Worm (Caenorhabditis elegans) whole organism, L4 larva: ENCODE measurements around the gene C35D10.1.

Source experiments
- F26F4.8 ChIP-seq: fragments of 200-800 bp; sonication (Bioruptor generic); conservative IDR thresholded peaks from 2 replicates; pipeline ENCODE4 v1.3.6; 2022; ENCODE audit warnings: missing genetic modification characterization, missing compliant biosample characterization
- F37D6.2 ChIP-seq: sonication (generic microtip); optimal IDR thresholded peaks from 2 replicates; lab custom pipeline; 2016; ENCODE audit warnings: mild to moderate bottlenecking, missing genetic modification characterization, missing compliant biosample characterization
- F44E2.7 ChIP-seq: fragments of 200-800 bp; sonication (Bioruptor generic); IDR thresholded peaks from 2 replicates; pipeline ENCODE4 v2.1.2; 2022; ENCODE audit warnings: missing genetic modification characterization, missing compliant biosample characterization
- R02D3.7 ChIP-seq: fragments of 150-350 bp; sonication (generic microtip); optimal IDR thresholded peaks from 3 replicates; lab custom pipeline; 2014; ENCODE audit warnings: missing biosample characterization, missing genetic modification characterization
- Y105C5A.15 ChIP-seq: fragments of 200-800 bp; sonication (Bioruptor generic); IDR thresholded peaks from 2 replicates; pipeline ENCODE4 v1.3.6; 2022; ENCODE audit warnings: missing genetic modification characterization, missing compliant biosample characterization
- ZK337.2 ChIP-seq: fragments of 200-800 bp; sonication (Bioruptor generic); IDR thresholded peaks from 2 replicates; pipeline ENCODE4 v1.3.6; 2022; ENCODE audit warnings: missing genetic modification reagents, missing genetic modification characterization, missing compliant biosample characterization
- ZK546.5 ChIP-seq, 2 experiments: sonication (generic microtip); optimal IDR thresholded peaks; 2 replicates each; lab custom pipeline; 2017; ENCODE audit warnings: missing biosample characterization in 2 of 2, missing genetic modification characterization in 2 of 2
- ceh-44 ChIP-seq: fragments of 200-800 bp; sonication (Bioruptor generic); IDR thresholded peaks from 2 replicates; pipeline ENCODE4 v1.3.6; 2022; ENCODE audit warnings: missing genetic modification reagents, missing genetic modification characterization, missing compliant biosample characterization
- daf-12 ChIP-seq: fragments of 150-350 bp; optimal IDR thresholded peaks from 2 replicates; lab custom pipeline; 2014; ENCODE audit warnings: missing biosample characterization, missing genetic modification reagents, missing genetic modification characterization
- daf-16 ChIP-seq, 3 experiments: sonication (generic microtip); optimal IDR thresholded peaks; 2 replicates each; lab custom pipeline; 2016 to 2017; ENCODE audit warnings: missing genetic modification characterization in 3 of 3, missing genetic modification reagents in 3 of 3, mild to moderate bottlenecking in 2 of 3, missing compliant biosample characterization in 2 of 3, missing biosample characterization in 1 of 3, moderate library complexity in 1 of 3
- daf-19 ChIP-seq: fragments of 200-800 bp; sonication (Bioruptor generic); conservative IDR thresholded peaks from 2 replicates; pipeline ENCODE4 v1.3.6; 2022; ENCODE audit warnings: missing genetic modification characterization, missing compliant biosample characterization
- dmd-6 ChIP-seq: fragments of 200-800 bp; sonication (Bioruptor generic); IDR thresholded peaks from 2 replicates; pipeline ENCODE4 v1.3.6; 2022; ENCODE audit warnings: missing genetic modification reagents, missing genetic modification characterization, missing compliant biosample characterization
- dpl-1 ChIP-seq: fragments of 150-350 bp; optimal IDR thresholded peaks from 2 replicates; lab custom pipeline; 2014; ENCODE audit warnings: missing biosample characterization, missing genetic modification reagents, missing genetic modification characterization
- hif-1 ChIP-seq, 2 experiments: sonication (generic microtip); optimal IDR thresholded peaks; 2 replicates each; lab custom pipeline; 2016 to 2017; ENCODE audit warnings: missing compliant biosample characterization in 2 of 2, missing genetic modification characterization in 2 of 2, missing genetic modification reagents in 2 of 2, missing genotype in 2 of 2, mild to moderate bottlenecking in 1 of 2
- lin-1 ChIP-seq: fragments of 200-800 bp; sonication (Bioruptor generic); IDR thresholded peaks from 2 replicates; pipeline ENCODE4 v1.3.6; 2022; ENCODE audit warnings: missing genetic modification reagents, missing genetic modification characterization, missing compliant biosample characterization
- lin-15B ChIP-seq: fragments of 150-350 bp; sonication (generic microtip); optimal IDR thresholded peaks from 3 replicates; lab custom pipeline; 2014; ENCODE audit warnings: missing biosample characterization, missing genetic modification characterization
- lir-3 ChIP-seq: sonication (generic microtip); optimal IDR thresholded peaks from 2 replicates; lab custom pipeline; 2016; ENCODE audit warnings: mild to moderate bottlenecking, missing genetic modification characterization, missing compliant biosample characterization
- lsy-2 ChIP-seq, 2 experiments: fragments of 150-350 bp in 1 of 2; sonication (generic microtip) in 1 of 2; optimal IDR thresholded peaks; 2 replicates each; lab custom pipeline; 2014 to 2017; ENCODE audit warnings: missing biosample characterization in 2 of 2, missing genetic modification characterization in 2 of 2
- madf-9 ChIP-seq: fragments of 200-800 bp; sonication (Bioruptor generic); conservative IDR thresholded peaks from 2 replicates; pipeline ENCODE4 v1.3.6; 2022; ENCODE audit warnings: missing genetic modification reagents, missing genetic modification characterization, missing compliant biosample characterization
- mdt-29 ChIP-seq: fragments of 200-800 bp; sonication (Bioruptor generic); IDR thresholded peaks from 2 replicates; pipeline ENCODE4 v1.3.6; 2022; ENCODE audit warnings: missing genetic modification reagents, missing genetic modification characterization, missing compliant biosample characterization
- mes-2 ChIP-seq: sonication (generic microtip); optimal IDR thresholded peaks from 2 replicates; lab custom pipeline; 2016; ENCODE audit warnings: missing genotype, mild to moderate bottlenecking, missing genetic modification characterization, missing compliant biosample characterization; ENCODE audit not compliant: poor library complexity, severe bottlenecking
- mxl-2 ChIP-seq: fragments of 200-800 bp; sonication (Bioruptor generic); conservative IDR thresholded peaks from 2 replicates; pipeline ENCODE4 v1.3.6; 2022; ENCODE audit warnings: missing genetic modification reagents, missing genetic modification characterization, missing compliant biosample characterization
- nhr-102 ChIP-seq: sonication (generic microtip); optimal IDR thresholded peaks from 2 replicates; lab custom pipeline; 2016; ENCODE audit warnings: mild to moderate bottlenecking, missing genetic modification characterization, moderate library complexity, missing compliant biosample characterization
- nhr-28 ChIP-seq: fragments of 150-350 bp; optimal IDR thresholded peaks from 2 replicates; lab custom pipeline; 2014; ENCODE audit warnings: missing biosample characterization, missing genetic modification characterization
- nhr-41 ChIP-seq: fragments of 200-800 bp; sonication (Bioruptor generic); IDR thresholded peaks from 2 replicates; pipeline ENCODE4 v1.3.6; 2022; ENCODE audit warnings: missing genetic modification reagents, missing genetic modification characterization, missing compliant biosample characterization
- nhr-76 ChIP-seq: fragments of 150-350 bp; optimal IDR thresholded peaks from 2 replicates; lab custom pipeline; 2014; ENCODE audit warnings: missing biosample characterization, missing genetic modification characterization
- nhr-77 ChIP-seq: fragments of 150-350 bp; optimal IDR thresholded peaks from 2 replicates; lab custom pipeline; 2014; ENCODE audit warnings: missing biosample characterization, missing genetic modification characterization
- rbr-2 ChIP-seq: sonication (generic microtip); optimal IDR thresholded peaks from 2 replicates; lab custom pipeline; 2016; ENCODE audit warnings: missing genotype, missing genetic modification characterization, missing compliant biosample characterization
- skn-1 ChIP-seq: fragments of 150-350 bp; optimal IDR thresholded peaks from 2 replicates; lab custom pipeline; 2014; ENCODE audit warnings: missing biosample characterization, missing genetic modification characterization
- snpc-4 ChIP-seq: fragments of 150-350 bp; optimal IDR thresholded peaks from 2 replicates; lab custom pipeline; 2014; ENCODE audit warnings: missing biosample characterization, missing genetic modification characterization
- spr-1 ChIP-seq: sonication (generic microtip); optimal IDR thresholded peaks from 2 replicates; lab custom pipeline; 2016; ENCODE audit warnings: mild to moderate bottlenecking, missing genetic modification characterization, missing compliant biosample characterization
- unc-130 ChIP-seq: sonication (generic microtip); optimal IDR thresholded peaks from 2 replicates; lab custom pipeline; 2016; ENCODE audit warnings: missing genetic modification reagents, missing genetic modification characterization, missing compliant biosample characterization
- unc-39 ChIP-seq: sonication (generic microtip); optimal IDR thresholded peaks from 2 replicates; lab custom pipeline; 2017; ENCODE audit warnings: missing biosample characterization, missing genetic modification characterization
- vab-7 ChIP-seq: fragments of 200-800 bp; sonication (Bioruptor generic); IDR thresholded peaks from 2 replicates; pipeline ENCODE4 v1.3.6; 2022; ENCODE audit warnings: missing genetic modification reagents, missing genetic modification characterization, missing compliant biosample characterization
- zag-1 ChIP-seq: fragments of 150-350 bp; optimal IDR thresholded peaks from 2 replicates; lab custom pipeline; 2014; ENCODE audit warnings: missing biosample characterization, missing genetic modification characterization

Gene C35D10.1

DNA sequence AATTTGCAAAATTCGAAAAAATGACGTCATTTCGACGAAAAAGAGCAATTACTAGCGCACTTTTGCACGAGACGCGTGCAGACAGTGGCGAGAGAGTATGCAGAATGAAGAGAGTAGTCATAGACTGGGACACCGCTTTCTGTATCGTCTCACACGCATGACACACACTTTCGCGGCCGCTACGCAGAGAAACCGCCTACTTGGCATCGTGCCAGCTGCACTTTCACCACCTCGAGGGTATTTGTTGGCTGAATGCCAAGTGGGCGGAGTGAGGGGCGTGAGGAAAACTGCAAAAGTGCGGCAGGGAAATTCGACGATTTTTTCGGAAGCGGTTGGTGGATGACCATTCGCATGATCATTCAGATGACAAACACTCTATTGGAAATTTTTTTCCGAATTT is 20.2 kb downstream of the C35D10.1 start (continued):
- TF ChIP-seq ZK546.5 (tag; optimal IDR thresholded peaks at IDR 0.05; lab: Kevin White, UChicago) (peak in 1 of 2 experiments; percentile 59), daf-19 (GFP tag; lab: Robert Waterston, UW) (peak; percentile 96), spr-1 (tag; lab: Kevin White, UChicago) (peak; percentile 96), lin-1 (GFP tag; lab: Robert Waterston, UW) (peak; percentile 99), nhr-102 (tag; lab: Kevin White, UChicago) (peak; percentile 98), zag-1 (tag; lab: Kevin White, UChicago) (peak; percentile 62), nhr-77 (tag; lab: Kevin White, UChicago) (peak; percentile 96), daf-12 (tag; lab: Kevin White, UChicago) (no peak), vab-7 (peak; percentile 97), skn-1 (peak; percentile 64), dmd-6 (GFP tag; lab: Robert Waterston, UW) (peak; percentile 100), mdt-29 (GFP tag; lab: Robert Waterston, UW) (peak; percentile 98), nhr-76 (tag; lab: Kevin White, UChicago) (peak; percentile 83)

DNA sequence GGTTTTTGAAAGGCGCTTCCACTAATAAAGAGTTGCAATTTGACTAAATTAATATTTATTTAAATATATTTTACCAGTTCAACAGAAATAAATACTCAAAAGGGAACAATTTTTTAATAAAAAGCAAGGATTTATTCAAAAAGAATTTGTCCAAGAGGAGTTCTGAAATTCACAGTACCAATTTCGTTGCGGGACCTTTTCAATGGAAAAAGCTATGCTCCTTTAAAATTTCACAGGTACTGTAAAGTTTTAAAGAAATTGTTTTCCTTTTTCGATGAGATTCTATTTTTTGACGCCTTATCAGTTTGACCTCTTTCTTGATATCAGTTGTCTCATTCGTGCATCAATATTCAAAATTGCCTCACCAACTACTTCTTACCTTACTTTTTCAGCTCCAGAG is 20.7 kb downstream of the C35D10.1 start, which contains the start of gene tag-340:
Gene tag-340, plus strand, starts transcription at position 249 of the 400 bp plus-strand sequence.
- no peak for TF ChIP-seq daf-16 (GFP tag; optimal IDR thresholded peaks at IDR 0.05; lab: Kevin White, UChicago)
- peak; percentile 42 for TF ChIP-seq daf-16 (tag; optimal IDR thresholded peaks at IDR 0.05; lab: Kevin White, UChicago)
- TF ChIP-seq lin-15B (tag; lab: Kevin White, UChicago): no peak
- TF ChIP-seq ceh-44: no peak
- peak; percentile 3 for TF ChIP-seq nhr-28 (tag; lab: Kevin White, UChicago)
- no peak for TF ChIP-seq lir-3 (tag; lab: Kevin White, UChicago)

DNA sequence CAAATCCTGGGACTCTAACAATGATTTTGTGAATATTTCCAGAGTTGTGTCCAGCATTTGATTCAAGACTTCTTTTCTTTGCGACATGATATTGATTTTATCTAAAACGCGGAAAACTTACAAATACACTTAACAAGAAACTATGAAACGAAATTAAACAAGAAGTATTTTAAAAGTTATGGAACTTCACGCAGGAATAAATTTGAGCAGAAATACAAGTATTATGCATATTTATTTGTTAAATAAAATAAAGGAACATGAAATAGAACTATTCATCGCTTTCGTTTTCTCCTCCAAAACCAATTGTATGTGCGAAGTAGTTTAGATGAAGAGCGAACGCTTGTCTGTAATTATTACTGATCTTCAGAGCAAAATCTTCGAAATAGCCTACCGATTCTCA is 24.2 kb downstream of the C35D10.1 start, which contains the start of gene kbp-2:
Gene kbp-2, minus strand, starts transcription at position 101 of the 400 bp plus-strand sequence.
- TF ChIP-seq R02D3.7 (tag; lab: Kevin White, UChicago) (no peak), snpc-4 (tag; lab: Kevin White, UChicago) (no peak), F44E2.7 (GFP tag; lab: Robert Waterston, UW) (no peak), nhr-41 (GFP tag; lab: Robert Waterston, UW) (no peak), madf-9 (GFP tag; lab: Robert Waterston, UW) (no peak), skn-1 (no peak), F26F4.8 (GFP tag; lab: Robert Waterston, UW) (no peak), Y105C5A.15 (GFP tag; lab: Robert Waterston, UW) (no peak), unc-39 (tag; lab: Kevin White, UChicago) (no peak), lsy-2 (tag; optimal IDR thresholded peaks at IDR 0.05; lab: Kevin White, UChicago) (no peak), F37D6.2 (no peak)
- TF ChIP-seq, all 104 proteins: peak for 0

DNA sequence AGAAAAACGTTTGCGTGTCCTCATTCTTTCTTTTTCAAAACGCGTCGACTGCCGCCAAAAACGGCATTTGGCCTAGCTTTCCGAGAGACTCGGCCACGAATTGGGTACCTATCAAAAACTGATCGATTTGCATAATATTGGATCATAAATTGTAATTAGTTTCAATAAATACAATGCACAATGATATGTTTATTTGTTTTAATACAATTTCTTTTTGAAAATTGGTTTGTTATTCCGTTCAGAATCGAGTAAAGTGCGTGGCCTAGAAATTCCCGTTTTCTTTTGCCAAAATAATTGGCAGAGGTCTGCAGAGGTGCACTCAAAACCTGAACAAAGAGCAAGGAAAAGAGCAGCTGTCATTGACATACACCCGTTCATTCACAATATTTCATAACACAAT is 25.9 kb downstream of the C35D10.1 start, which contains the start of gene F26F4.8:
Gene F26F4.8, minus strand, starts transcription at position 69 of the 400 bp plus-strand sequence.
- TF ChIP-seq mes-2 (tag; lab: Kevin White, UChicago) (peak; percentile 69), unc-130 (peak; percentile 77), ZK337.2 (GFP tag; lab: Robert Waterston, UW) (no peak), hif-1 (tag; optimal IDR thresholded peaks at IDR 0.05; lab: Kevin White, UChicago) (peak in 1 of 2 experiments; percentile 52), rbr-2 (tag; lab: Kevin White, UChicago) (peak; percentile 3), dpl-1 (GFP tag; lab: Kevin White, UChicago) (peak; percentile 49), mxl-2 (no peak)
